Worm (Caenorhabditis elegans): ENCODE data around the gene gmap-3.

DNA sequence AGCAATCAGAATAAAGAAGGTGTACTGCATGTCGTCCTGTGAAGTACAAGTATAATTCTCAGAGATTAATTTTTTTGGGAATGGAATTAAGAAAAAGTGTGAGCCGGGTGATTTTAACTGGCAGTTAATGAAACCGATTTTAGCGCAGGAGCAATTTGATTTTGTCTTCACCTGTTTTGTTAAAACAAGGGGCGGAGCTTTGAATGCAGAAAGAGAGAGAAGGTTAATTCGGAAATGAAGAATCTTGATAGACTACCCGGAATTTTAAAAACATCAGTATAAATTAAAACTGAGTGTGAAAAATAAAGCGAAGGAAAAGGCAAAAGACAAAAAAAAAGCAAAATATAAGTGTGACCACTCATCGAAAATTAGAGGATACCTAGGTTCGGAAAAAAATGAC, 5.8 kb upstream of the gmap-3 start, which contains the start of gene C05E7.3:
- TF ChIP-seq unc-62 (GFP tag; optimal IDR thresholded peaks at IDR 0.05) (no peak), egl-27 (tag; optimal IDR thresholded peaks at IDR 0.05) (no peak), ztf-1 (GFP tag; conservative IDR thresholded peaks at IDR 0.05) (no peak), nhr-6 (tag; optimal IDR thresholded peaks at IDR 0.05) (no peak), nhr-11 (tag; optimal IDR thresholded peaks at IDR 0.05) (no peak), nhr-237 (tag; optimal IDR thresholded peaks at IDR 0.05) (no peak), fos-1 (tag; optimal IDR thresholded peaks at IDR 0.05) (no peak), Y55F3AM.14 (GFP tag; optimal IDR thresholded peaks at IDR 0.05) (no peak), ztf-4 (tag; optimal IDR thresholded peaks at IDR 0.05) (no peak), skn-1 (tag; optimal IDR thresholded peaks at IDR 0.05) (no peak), ceh-82 (tag; optimal IDR thresholded peaks at IDR 0.05) (no peak), ztf-11 (tag; optimal IDR thresholded peaks at IDR 0.05) (no peak)

Measured in whole organism, L2 larva.